Fruit fly (Drosophila melanogaster): ENCODE data around the gene Atac3.

Atac3 gene

DNA sequence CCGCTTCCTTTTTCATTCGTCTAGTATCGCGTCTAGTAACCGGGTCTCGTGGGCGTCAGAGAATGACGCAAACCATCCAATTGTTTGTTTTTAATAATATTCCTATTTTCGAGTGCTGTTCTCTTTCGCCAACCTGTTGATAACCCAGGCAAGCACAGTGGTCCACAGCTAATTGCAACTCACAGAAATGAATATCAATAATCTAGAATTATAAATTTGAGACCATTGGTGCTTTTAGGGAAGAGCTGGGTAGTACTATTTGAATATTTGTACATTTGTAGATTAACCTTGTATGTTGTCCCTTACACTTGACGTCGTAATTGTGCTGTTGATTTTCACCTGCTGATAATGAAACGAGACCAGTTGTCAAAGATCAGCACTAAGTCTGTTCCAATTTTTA is 22.0 kb upstream of the Atac3 start (continued):
- no peak for TF ChIP-seq CG8290 (GFP tag; optimal IDR thresholded peaks at IDR 0.05)
- TF ChIP-seq CG8290 (tag; optimal IDR thresholded peaks at IDR 0.05) = peak in 1 of 2 experiments; percentile 25
- TF ChIP-seq CG13775 (GFP tag; optimal IDR thresholded peaks at IDR 0.05) = no peak
- TF ChIP-seq ranshi (GFP tag; IDR thresholded peaks at IDR 0.05) = no peak
- TF ChIP-seq row (GFP tag; IDR thresholded peaks at IDR 0.05) = peak; percentile 49; the same call in 2 of the 3 replicates
- TF ChIP-seq ewg (GFP tag; optimal IDR thresholded peaks at IDR 0.05) = no peak
- TF ChIP-seq ERR (GFP tag; optimal IDR thresholded peaks at IDR 0.05) = peak; percentile 39
- TF ChIP-seq CG31441 (GFP tag; IDR thresholded peaks at IDR 0.05) = no peak
- peak; percentile 72 for TF ChIP-seq CG34376 (GFP tag; optimal IDR thresholded peaks at IDR 0.05)
- peak; percentile 58 for TF ChIP-seq CG10543 (GFP tag; optimal IDR thresholded peaks at IDR 0.05)
- no peak for TF ChIP-seq CG1792 (GFP tag; optimal IDR thresholded peaks at IDR 0.05)
- no peak for TF ChIP-seq Dad (GFP tag; optimal IDR thresholded peaks at IDR 0.05)
- no peak for TF ChIP-seq tin (GFP tag; optimal IDR thresholded peaks at IDR 0.05)
- TF ChIP-seq CG18619 (GFP tag; optimal IDR thresholded peaks at IDR 0.05) = no peak
- no peak for TF ChIP-seq dmrt99B (tag; optimal IDR thresholded peaks at IDR 0.05)
- TF ChIP-seq HHEX (GFP tag; optimal IDR thresholded peaks at IDR 0.05) = peak; percentile 14
- TF ChIP-seq Ada2b (GFP tag; IDR thresholded peaks at IDR 0.05) = no peak
- peak in 1 of 2 experiments; percentile 41 for TF ChIP-seq Pdp1 (GFP tag; optimal IDR thresholded peaks at IDR 0.05)
- TF ChIP-seq CG2889 (GFP tag; IDR thresholded peaks at IDR 0.05) = no peak
- no peak for TF ChIP-seq CG17385 (GFP tag; optimal IDR thresholded peaks at IDR 0.05)
- TF ChIP-seq ato (GFP tag; IDR thresholded peaks at IDR 0.05; ENCODE audit: partially characterized antibody) = no peak
- 0 out of 2 replicates have a peak, but pooled peaks have one; percentile 14 for TF ChIP-seq MBD-R2 (GFP tag; IDR thresholded peaks at IDR 0.05)
- TF ChIP-seq ase (GFP tag; IDR thresholded peaks at IDR 0.05) = no peak
- no peak for TF ChIP-seq CG11398 (GFP tag; optimal IDR thresholded peaks at IDR 0.05)
- TF ChIP-seq CG12155 (GFP tag; optimal IDR thresholded peaks at IDR 0.05) = no peak
- TF ChIP-seq CG10274 (GFP tag; optimal IDR thresholded peaks at IDR 0.05) = no peak
- TF ChIP-seq Bdp1 (GFP tag; optimal IDR thresholded peaks at IDR 0.05) = no peak
- TF ChIP-seq CG1832 (GFP tag; optimal IDR thresholded peaks at IDR 0.05) = no peak
- no peak for TF ChIP-seq CTCF (GFP tag; optimal IDR thresholded peaks at IDR 0.05)
- 0 out of 4 replicates have a peak, but pooled peaks have one; percentile 9 for TF ChIP-seq chinmo (GFP tag; IDR thresholded peaks at IDR 0.05; ENCODE audit: partially characterized antibody)
- no peak for TF ChIP-seq CG12299 (tag; optimal IDR thresholded peaks at IDR 0.05)
- TF ChIP-seq grau (tag; optimal IDR thresholded peaks at IDR 0.05) = peak; percentile 45
- no peak for TF ChIP-seq Sox100B (GFP tag; optimal IDR thresholded peaks at IDR 0.05)
- TF ChIP-seq CG16813 (GFP tag; IDR thresholded peaks at IDR 0.05; ENCODE audit: partially characterized antibody) = no peak
- peak; percentile 24; the same call in 1 of the 2 replicates for TF ChIP-seq Rfx (GFP tag; IDR thresholded peaks at IDR 0.05)
- TF ChIP-seq Usf (GFP tag; optimal IDR thresholded peaks at IDR 0.05) = no peak
- TF ChIP-seq CG11085 (GFP tag; IDR thresholded peaks at IDR 0.05) = no peak
- TF ChIP-seq fd102C (GFP tag; optimal IDR thresholded peaks at IDR 0.05) = no peak
- TF ChIP-seq sens (GFP tag) = peak; percentile 84
- no peak for TF ChIP-seq lov (optimal IDR thresholded peaks at IDR 0.05)
- no peak for TF ChIP-seq lov (GFP tag; IDR thresholded peaks at IDR 0.05)
- TF ChIP-seq CG10147 (GFP tag; optimal IDR thresholded peaks at IDR 0.05) = no peak
- no peak for TF ChIP-seq Ssrp (tag; optimal IDR thresholded peaks at IDR 0.05)
- peak; percentile 1 for TF ChIP-seq Meics (GFP tag; optimal IDR thresholded peaks at IDR 0.05)
- TF ChIP-seq MESR4 (GFP tag; optimal IDR thresholded peaks at IDR 0.05) = no peak
- no peak for TF ChIP-seq CG1647 (GFP tag; optimal IDR thresholded peaks at IDR 0.05)
- TF ChIP-seq Dbx (GFP tag; IDR thresholded peaks at IDR 0.05) = no peak
- TF ChIP-seq CG9437 (GFP tag; optimal IDR thresholded peaks at IDR 0.05) = no peak
- TF ChIP-seq CG8089 (GFP tag; optimal IDR thresholded peaks at IDR 0.05) = no peak
- TF ChIP-seq gem (tag; optimal IDR thresholded peaks at IDR 0.05) = peak; percentile 5
- no peak for TF ChIP-seq Elba2 (GFP tag; optimal IDR thresholded peaks at IDR 0.05)
- no peak for TF ChIP-seq CG8281 (tag; optimal IDR thresholded peaks at IDR 0.05)
- no peak for TF ChIP-seq CG10565 (GFP tag; optimal IDR thresholded peaks at IDR 0.05)
